Worm (Caenorhabditis elegans) whole organism, L4 larva: ENCODE measurements around the gene smk-1.
A peak's percentile ranks its signal among the peaks of the same experiment; 100 is the strongest.

ENCODE experiments used
- F44E2.7 ChIP-seq: fragments of 200-800 bp; sonication (Bioruptor generic); IDR thresholded peaks from 2 replicates; pipeline ENCODE4 v2.1.2; 2022; ENCODE audit warnings: missing genetic modification characterization, missing compliant biosample characterization
- F49E8.2 ChIP-seq: sonication (generic microtip); optimal IDR thresholded peaks from 2 replicates; lab custom pipeline; 2016; ENCODE audit warnings: missing compliant biosample characterization, mild to moderate bottlenecking, missing genetic modification characterization, borderline replicate concordance
- aha-1 ChIP-seq: fragments of 150-350 bp; peaks from one replicate; lab custom pipeline; 2014; ENCODE audit warnings: missing biosample characterization, missing genetic modification characterization
- aly-2 ChIP-seq: sonication (generic microtip); optimal IDR thresholded peaks from 2 replicates; lab custom pipeline; 2018; ENCODE audit warnings: missing biosample characterization, missing genetic modification characterization
- ceh-20 ChIP-seq: fragments of 200-800 bp; sonication (Bioruptor generic); IDR thresholded peaks from 2 replicates; pipeline ENCODE4 v1.3.6; 2022; ENCODE audit warnings: missing genetic modification reagents, missing genetic modification characterization, missing compliant biosample characterization
- ceh-28 ChIP-seq: fragments of 150-350 bp; optimal IDR thresholded peaks from 2 replicates; lab custom pipeline; 2014; ENCODE audit warnings: missing biosample characterization, missing genetic modification reagents, missing genetic modification characterization
- ceh-32 ChIP-seq: sonication (generic microtip); optimal IDR thresholded peaks from 2 replicates; lab custom pipeline; 2016; ENCODE audit warnings: mild to moderate bottlenecking, missing genetic modification characterization, missing compliant biosample characterization; ENCODE audit not compliant: poor library complexity
- cey-2 ChIP-seq: sonication (generic microtip); optimal IDR thresholded peaks from 3 replicates; lab custom pipeline; 2017; ENCODE audit warnings: missing genetic modification characterization, mild to moderate bottlenecking, missing compliant biosample characterization, antibody characterized with exemption, borderline replicate concordance; ENCODE audit not compliant: insufficient read depth
- daf-16 ChIP-seq, 3 experiments: sonication (generic microtip); optimal IDR thresholded peaks; 2 replicates each; lab custom pipeline; 2016 to 2017; ENCODE audit warnings: missing genetic modification characterization in 3 of 3, missing genetic modification reagents in 3 of 3, mild to moderate bottlenecking in 2 of 3, missing compliant biosample characterization in 2 of 3, missing biosample characterization in 1 of 3, moderate library complexity in 1 of 3
- dmd-6 ChIP-seq: fragments of 200-800 bp; sonication (Bioruptor generic); IDR thresholded peaks from 2 replicates; pipeline ENCODE4 v1.3.6; 2022; ENCODE audit warnings: missing genetic modification reagents, missing genetic modification characterization, missing compliant biosample characterization
- dmd-8 ChIP-seq: fragments of 200-800 bp; sonication (Bioruptor generic); IDR thresholded peaks from 2 replicates; pipeline ENCODE4 v1.3.6; 2022; ENCODE audit warnings: missing genetic modification characterization, missing compliant biosample characterization
- dmd-9 ChIP-seq: fragments of 200-800 bp; sonication (Bioruptor generic); IDR thresholded peaks from 2 replicates; pipeline ENCODE4 v1.3.6; 2022; ENCODE audit warnings: missing genetic modification reagents, missing genetic modification characterization, missing compliant biosample characterization
- dve-1 ChIP-seq: sonication (generic microtip); optimal IDR thresholded peaks from 2 replicates; lab custom pipeline; 2017; ENCODE audit warnings: antibody characterized with exemption, mild to moderate bottlenecking, missing genetic modification characterization, missing compliant biosample characterization; ENCODE audit not compliant: insufficient read depth
- fos-1 ChIP-seq: fragments of 150-350 bp; optimal IDR thresholded peaks from 2 replicates; lab custom pipeline; 2014; ENCODE audit warnings: missing biosample characterization, missing genetic modification characterization
- gei-8 ChIP-seq: fragments of 200-800 bp; sonication (Bioruptor generic); optimal IDR thresholded peaks from 2 replicates; lab custom pipeline; 2018; ENCODE audit warnings: mild to moderate bottlenecking, missing genetic modification characterization, missing compliant biosample characterization
- hlh-30 ChIP-seq: sonication (generic microtip); optimal IDR thresholded peaks from 2 replicates; lab custom pipeline; 2017; ENCODE audit warnings: antibody characterized with exemption, mild to moderate bottlenecking, missing genetic modification characterization, missing compliant biosample characterization; ENCODE audit not compliant: insufficient read depth
- lin-1 ChIP-seq: fragments of 200-800 bp; sonication (Bioruptor generic); IDR thresholded peaks from 2 replicates; pipeline ENCODE4 v1.3.6; 2022; ENCODE audit warnings: missing genetic modification reagents, missing genetic modification characterization, missing compliant biosample characterization
- lin-13 ChIP-seq: fragments of 150-350 bp; optimal IDR thresholded peaks from 2 replicates; lab custom pipeline; 2014; ENCODE audit warnings: missing biosample characterization, missing genetic modification reagents, missing genetic modification characterization
- lsy-2 ChIP-seq, 2 experiments: fragments of 150-350 bp in 1 of 2; sonication (generic microtip) in 1 of 2; optimal IDR thresholded peaks; 2 replicates each; lab custom pipeline; 2014 to 2017; ENCODE audit warnings: missing biosample characterization in 2 of 2, missing genetic modification characterization in 2 of 2
- mdl-1 ChIP-seq, 2 experiments: fragments of 150-350 bp in 1 of 2; sonication (generic microtip) in 1 of 2; optimal IDR thresholded peaks; 2 replicates each; lab custom pipeline; 2014 to 2017; ENCODE audit warnings: missing biosample characterization in 2 of 2, missing genetic modification characterization in 2 of 2
- mep-1 ChIP-seq: fragments of 150-350 bp; sonication (generic microtip); optimal IDR thresholded peaks from 3 replicates; lab custom pipeline; 2014; ENCODE audit warnings: missing biosample characterization, missing genetic modification characterization
- mxl-3 ChIP-seq: fragments of 200-800 bp; sonication (Bioruptor generic); optimal IDR thresholded peaks from 2 replicates; lab custom pipeline; 2018; ENCODE audit warnings: mild to moderate bottlenecking, missing genetic modification characterization, missing compliant biosample characterization
- nhr-10 ChIP-seq: fragments of 150-350 bp; optimal IDR thresholded peaks from 2 replicates; lab custom pipeline; 2014; ENCODE audit warnings: missing biosample characterization, missing genetic modification characterization
- nhr-102 ChIP-seq: sonication (generic microtip); optimal IDR thresholded peaks from 2 replicates; lab custom pipeline; 2016; ENCODE audit warnings: mild to moderate bottlenecking, missing genetic modification characterization, moderate library complexity, missing compliant biosample characterization
- nhr-11 ChIP-seq: fragments of 150-350 bp; optimal IDR thresholded peaks from 2 replicates; lab custom pipeline; 2014; ENCODE audit warnings: missing biosample characterization, missing genetic modification characterization
- nhr-111 ChIP-seq: fragments of 200-800 bp; sonication (Bioruptor generic); optimal IDR thresholded peaks from 2 replicates; lab custom pipeline; 2018; ENCODE audit warnings: mild to moderate bottlenecking, missing genetic modification characterization, missing compliant biosample characterization
- nhr-28 ChIP-seq: fragments of 150-350 bp; optimal IDR thresholded peaks from 2 replicates; lab custom pipeline; 2014; ENCODE audit warnings: missing biosample characterization, missing genetic modification characterization
- nhr-41 ChIP-seq: fragments of 200-800 bp; sonication (Bioruptor generic); IDR thresholded peaks from 2 replicates; pipeline ENCODE4 v1.3.6; 2022; ENCODE audit warnings: missing genetic modification reagents, missing genetic modification characterization, missing compliant biosample characterization
- nhr-42 ChIP-seq: fragments of 200-800 bp; sonication (Bioruptor generic); IDR thresholded peaks from 2 replicates; pipeline ENCODE4 v1.3.6; 2022; ENCODE audit warnings: missing genetic modification characterization, missing compliant biosample characterization
- nhr-48 ChIP-seq: sonication (generic microtip); optimal IDR thresholded peaks from 2 replicates; lab custom pipeline; 2016; ENCODE audit warnings: mild to moderate bottlenecking, missing genetic modification characterization, missing compliant biosample characterization
- nhr-76 ChIP-seq: fragments of 150-350 bp; optimal IDR thresholded peaks from 2 replicates; lab custom pipeline; 2014; ENCODE audit warnings: missing biosample characterization, missing genetic modification characterization
- pha-4 ChIP-seq, 2 experiments: fragments of 150-350 bp in 1 of 2; fragments of 200-800 bp in 1 of 2; sonication (Bioruptor generic) in 1 of 2; IDR thresholded peaks in 1 of 2; optimal IDR thresholded peaks in 1 of 2; 2 replicates each; pipeline versions ENCODE4 v1.3.6 to Lab custom; 2014 to 2022; ENCODE audit warnings: missing genetic modification characterization in 2 of 2, missing genetic modification reagents in 2 of 2, missing biosample characterization in 1 of 2, missing compliant biosample characterization in 1 of 2
- php-3 ChIP-seq: fragments of 200-800 bp; sonication (Bioruptor generic); IDR thresholded peaks from 2 replicates; pipeline ENCODE4 v1.3.6; 2022; ENCODE audit warnings: missing genetic modification reagents, missing genetic modification characterization, missing compliant biosample characterization
- pqm-1 ChIP-seq: sonication (generic microtip); optimal IDR thresholded peaks from 2 replicates; lab custom pipeline; 2017; ENCODE audit warnings: missing biosample characterization, missing genetic modification characterization
- sdz-12 ChIP-seq: fragments of 200-800 bp; sonication (Bioruptor generic); optimal IDR thresholded peaks from 2 replicates; lab custom pipeline; 2018; ENCODE audit warnings: mild to moderate bottlenecking, missing genetic modification characterization, missing compliant biosample characterization
- snpc-4 ChIP-seq: fragments of 150-350 bp; optimal IDR thresholded peaks from 2 replicates; lab custom pipeline; 2014; ENCODE audit warnings: missing biosample characterization, missing genetic modification characterization
- spr-1 ChIP-seq: sonication (generic microtip); optimal IDR thresholded peaks from 2 replicates; lab custom pipeline; 2016; ENCODE audit warnings: mild to moderate bottlenecking, missing genetic modification characterization, missing compliant biosample characterization
- tra-1 ChIP-seq: fragments of 200-800 bp; sonication (Bioruptor generic); IDR thresholded peaks from 2 replicates; pipeline ENCODE4 v1.3.6; 2022; ENCODE audit warnings: missing genetic modification reagents, missing genetic modification characterization, missing compliant biosample characterization
- zag-1 ChIP-seq: fragments of 150-350 bp; optimal IDR thresholded peaks from 2 replicates; lab custom pipeline; 2014; ENCODE audit warnings: missing biosample characterization, missing genetic modification characterization
- ztf-11 ChIP-seq: fragments of 150-350 bp; optimal IDR thresholded peaks from 2 replicates; lab custom pipeline; 2014; ENCODE audit warnings: missing biosample characterization, missing genetic modification characterization

The smk-1 gene

ce11 chrV:8654460-8655419 lies 47.1 kb downstream of the smk-1 start (continued):
- TF ChIP-seq cey-2 (tag; lab: Kevin White, UChicago) (peak; percentile 46), dmd-6 (GFP tag; lab: Robert Waterston, UW) (peak; percentile 79), nhr-48 (tag; lab: Kevin White, UChicago) (peak; percentile 1), mep-1 (peak; percentile 39), ceh-32 (no peak), nhr-76 (tag; lab: Kevin White, UChicago) (peak; percentile 72), mdl-1 (tag; optimal IDR thresholded peaks at IDR 0.05; lab: Kevin White, UChicago) (peak in 1 of 2 experiments; percentile 22), hlh-30 (tag; lab: Kevin White, UChicago) (peak; percentile 14), php-3 (GFP tag; lab: Robert Waterston, UW) (0 out of 2 replicates have a peak, but pooled peaks have one; percentile 45), nhr-10 (tag; lab: Kevin White, UChicago) (peak; percentile 44), dve-1 (tag; lab: Kevin White, UChicago) (peak; percentile 78), fos-1 (tag; lab: Kevin White, UChicago) (peak; percentile 67)

ce11 chrV:8657911-8658310 lies 50.3 kb downstream of the smk-1 start:
- TF ChIP-seq hlh-30 (tag; lab: Kevin White, UChicago), result peak; percentile 57
- TF ChIP-seq snpc-4 (tag; lab: Kevin White, UChicago), result no peak
- TF ChIP-seq zag-1 (tag; lab: Kevin White, UChicago), result no peak
- no peak for TF ChIP-seq mep-1
- peak; percentile 7 for TF ChIP-seq nhr-28
- TF ChIP-seq dmd-6 (GFP tag; lab: Robert Waterston, UW), result peak; percentile 34
- no peak for TF ChIP-seq aly-2
- 0 out of 2 replicates have a peak, but pooled peaks have one; percentile 5 for TF ChIP-seq tra-1
- TF ChIP-seq pha-4 (GFP tag; IDR thresholded peaks at IDR 0.05; lab: Robert Waterston, UW), result no peak
- no peak for TF ChIP-seq pha-4 (tag; optimal IDR thresholded peaks at IDR 0.05; lab: Kevin White, UChicago)
- TF ChIP-seq nhr-10 (tag; lab: Kevin White, UChicago), result no peak
- no peak for TF ChIP-seq mxl-3 (GFP tag; lab: Kevin White, UChicago)
- peak; percentile 11 for TF ChIP-seq dve-1 (tag; lab: Kevin White, UChicago)

- TF ChIP-seq lsy-2 (tag; optimal IDR thresholded peaks at IDR 0.05; lab: Kevin White, UChicago) (peak in 1 of 2 experiments; percentile 22), pqm-1 (tag; lab: Kevin White, UChicago) (no peak), nhr-42 (GFP tag; lab: Robert Waterston, UW) (no peak), daf-16 (GFP tag; optimal IDR thresholded peaks at IDR 0.05; lab: Kevin White, UChicago) (no peak), daf-16 (tag; optimal IDR thresholded peaks at IDR 0.05; lab: Kevin White, UChicago) (peak; percentile 41), dmd-9 (GFP tag; lab: Robert Waterston, UW) (no peak), spr-1 (tag; lab: Kevin White, UChicago) (no peak), ztf-11 (no peak), ceh-20 (GFP tag; lab: Robert Waterston, UW) (peak; percentile 57; the same call in 1 of the 2 replicates), gei-8 (GFP tag; lab: Kevin White, UChicago) (peak; percentile 0), lin-13 (GFP tag; lab: Kevin White, UChicago) (no peak), F49E8.2 (tag; lab: Kevin White, UChicago) (no peak), snpc-4 (tag; lab: Kevin White, UChicago) (no peak), F44E2.7 (GFP tag; lab: Robert Waterston, UW) (no peak), hlh-30 (tag; lab: Kevin White, UChicago) (peak; percentile 67), ceh-28 (tag; lab: Kevin White, UChicago) (no peak), nhr-11 (tag; lab: Kevin White, UChicago) (peak; percentile 42), lin-1 (GFP tag; lab: Robert Waterston, UW) (no peak), nhr-111 (GFP tag; lab: Kevin White, UChicago) (no peak), mdl-1 (tag; optimal IDR thresholded peaks at IDR 0.05; lab: Kevin White, UChicago) (peak; percentile 21 to 65), nhr-48 (tag; lab: Kevin White, UChicago) (peak; percentile 14), sdz-12 (GFP tag; lab: Kevin White, UChicago) (no peak), dmd-6 (GFP tag; lab: Robert Waterston, UW) (peak; percentile 85), tra-1 (0 out of 2 replicates have a peak, but pooled peaks have one; percentile 56), dmd-8 (GFP tag; lab: Robert Waterston, UW) (no peak), mxl-3 (GFP tag; lab: Kevin White, UChicago) (peak; percentile 82), nhr-102 (tag; lab: Kevin White, UChicago) (no peak), aha-1 (tag; lab: Kevin White, UChicago) (peak; percentile 56), nhr-41 (GFP tag; lab: Robert Waterston, UW) (no peak)
Measured at ce11 chrV:8658577-8659362, 51.2 kb downstream of the smk-1 start.
